Worm (Caenorhabditis elegans) whole organism, midembryonic: ENCODE measurements around the gene agxt-1.

ENCODE experiments used
- T22C8.4 ChIP-seq: fragments of 200-800 bp; sonication (Bioruptor generic); IDR thresholded peaks from 2 replicates; pipeline ENCODE4 v1.3.6; 2022; ENCODE audit warnings: missing genetic modification characterization, missing compliant biosample characterization
- cog-1 ChIP-seq: sonication (generic microtip); optimal IDR thresholded peaks from 2 replicates; lab custom pipeline; 2016; ENCODE audit warnings: missing genetic modification characterization, missing compliant biosample characterization
- flt-1 ChIP-seq: fragments of 200-800 bp; sonication (Bioruptor generic); IDR thresholded peaks from 2 replicates; pipeline ENCODE4 v1.3.6; 2022; ENCODE audit warnings: missing genetic modification characterization, missing compliant biosample characterization
- klf-2 ChIP-seq: fragments of 200-800 bp; sonication (Bioruptor generic); conservative IDR thresholded peaks from 2 replicates; pipeline ENCODE4 v1.3.6; 2022; ENCODE audit warnings: missing genetic modification reagents, missing genetic modification characterization, missing compliant biosample characterization
- med-1 ChIP-seq: sonication (generic microtip); optimal IDR thresholded peaks from 2 replicates; lab custom pipeline; 2017; ENCODE audit warnings: missing genetic modification characterization, mild to moderate bottlenecking, missing compliant biosample characterization, antibody characterized with exemption, missing genetic modification reagents; ENCODE audit not compliant: insufficient read depth
- ref-1 ChIP-seq: fragments of 200-800 bp; sonication (Bioruptor generic); conservative IDR thresholded peaks from 2 replicates; pipeline ENCODE4 v1.3.6; 2022; ENCODE audit warnings: missing genetic modification reagents, missing genetic modification characterization, missing compliant biosample characterization
- tab-1 ChIP-seq: fragments of 200-800 bp; sonication (Bioruptor generic); IDR thresholded peaks from 2 replicates; pipeline ENCODE4 v1.3.6; 2022; ENCODE audit warnings: missing genetic modification characterization, missing compliant biosample characterization
- ztf-23 ChIP-seq: fragments of 200-800 bp; sonication (Bioruptor generic); IDR thresholded peaks from 2 replicates; pipeline ENCODE4 v1.3.6; 2022; ENCODE audit warnings: missing genetic modification reagents, missing genetic modification characterization, missing compliant biosample characterization
- ztf-29 ChIP-seq: fragments of 200-800 bp; sonication (Bioruptor generic); IDR thresholded peaks from 2 replicates; pipeline ENCODE4 v1.3.6; 2022; ENCODE audit warnings: missing genetic modification reagents, missing genetic modification characterization, missing compliant biosample characterization

The agxt-1 gene

ce11 chrII:8845298-8845697 lies at the start of gene agxt-1:
TSS of gene agxt-1 (plus strand) at chrII:8845598.
- TF ChIP-seq flt-1: no peak
- TF ChIP-seq T22C8.4 (GFP tag; lab: Robert Waterston, UW): no peak
- no peak for TF ChIP-seq ztf-29 (GFP tag; lab: Robert Waterston, UW)
- TF ChIP-seq ref-1: no peak
- no peak for TF ChIP-seq tab-1 (GFP tag; lab: Robert Waterston, UW)
- TF ChIP-seq klf-2 (GFP tag; lab: Robert Waterston, UW): no peak

DNA sequence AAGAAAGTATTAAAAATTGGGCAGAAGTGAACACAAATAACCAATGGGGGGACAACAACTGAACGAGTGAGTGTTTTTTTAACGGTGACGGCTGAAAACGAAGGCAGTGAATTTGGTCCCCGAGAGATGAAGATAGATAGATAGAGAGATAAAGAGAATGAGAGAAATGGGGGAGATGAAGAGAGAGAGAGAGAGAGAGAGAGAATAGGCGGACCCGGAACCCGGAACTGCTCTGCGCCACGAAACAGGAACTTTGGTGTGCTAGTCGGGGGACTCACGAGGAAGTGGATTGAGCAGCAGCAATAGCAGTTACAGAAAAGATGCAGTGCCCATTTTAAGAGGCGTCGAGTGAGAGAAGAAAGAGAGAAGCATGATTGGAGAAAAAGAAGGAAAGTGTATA lies 49.0 kb upstream of the agxt-1 start:
- no peak for TF ChIP-seq tab-1 (GFP tag; lab: Robert Waterston, UW)
- TF ChIP-seq klf-2 (GFP tag; lab: Robert Waterston, UW): no peak
- TF ChIP-seq T22C8.4 (GFP tag; lab: Robert Waterston, UW): no peak
- TF ChIP-seq cog-1 (tag; lab: Kevin White, UChicago): no peak
- TF ChIP-seq ztf-29 (GFP tag; lab: Robert Waterston, UW): no peak
- no peak for TF ChIP-seq med-1 (GFP tag; lab: Kevin White, UChicago)
- no peak for TF ChIP-seq flt-1
- TF ChIP-seq ref-1: no peak
- no peak for TF ChIP-seq ztf-23 (GFP tag; lab: Robert Waterston, UW)

DNA sequence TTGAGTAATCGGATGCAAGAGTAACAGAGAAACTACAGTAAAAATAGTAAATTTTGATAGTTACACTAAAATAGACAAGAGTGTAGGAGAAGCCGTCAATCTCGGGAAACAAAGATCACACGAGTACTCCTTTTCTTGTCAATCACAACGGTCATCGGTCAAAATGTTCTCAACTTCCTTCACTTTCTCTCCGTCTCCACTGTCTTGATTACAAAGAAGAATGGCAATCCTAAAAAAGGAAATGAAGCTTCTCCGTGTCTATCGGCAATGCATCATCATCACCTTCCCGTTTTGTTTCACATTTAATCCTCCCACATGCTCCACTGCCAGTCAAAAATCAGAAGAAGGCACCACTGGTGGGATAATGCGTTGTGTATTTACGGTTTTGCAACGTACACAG lies 45.7 kb upstream of the agxt-1 start:
- no peak for TF ChIP-seq T22C8.4 (GFP tag; lab: Robert Waterston, UW)
- TF ChIP-seq ref-1: no peak
- no peak for TF ChIP-seq flt-1
- no peak for TF ChIP-seq tab-1 (GFP tag; lab: Robert Waterston, UW)
- TF ChIP-seq ztf-23 (GFP tag; lab: Robert Waterston, UW): no peak

DNA sequence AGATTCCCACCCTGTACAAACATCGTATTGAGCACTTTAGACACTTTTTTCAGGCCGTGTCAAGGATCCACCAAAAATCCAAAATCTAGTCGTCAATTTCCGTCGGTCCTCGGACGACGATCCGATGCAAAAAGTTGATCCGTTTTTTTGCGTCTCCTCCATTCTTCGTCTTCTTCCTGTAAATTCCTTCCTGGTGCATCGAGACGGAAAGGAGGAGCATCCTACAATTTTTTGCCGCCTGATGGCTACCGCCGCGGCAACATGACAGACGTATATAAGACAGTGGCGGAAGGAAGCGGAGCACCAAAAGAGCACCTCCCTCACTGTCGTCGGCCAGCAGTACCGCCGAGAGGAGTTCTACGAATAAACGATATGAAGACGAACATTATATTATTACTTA lies 44.6 kb upstream of the agxt-1 start, which contains the start of gene appg-2:
TSS of gene appg-2 (plus strand) at position 301 of the 400 bp plus-strand sequence.
- TF ChIP-seq klf-2 (GFP tag; lab: Robert Waterston, UW): no peak
- no peak for TF ChIP-seq cog-1 (tag; lab: Kevin White, UChicago)
- TF ChIP-seq med-1 (GFP tag; lab: Kevin White, UChicago): no peak
- no peak for TF ChIP-seq tab-1 (GFP tag; lab: Robert Waterston, UW)
- no peak for TF ChIP-seq ztf-23 (GFP tag; lab: Robert Waterston, UW)
- no peak for TF ChIP-seq ztf-29 (GFP tag; lab: Robert Waterston, UW)
- no peak for TF ChIP-seq T22C8.4 (GFP tag; lab: Robert Waterston, UW)
- no peak for TF ChIP-seq ref-1
- TF ChIP-seq flt-1: no peak

ce11 chrII:8806921-8807320 lies 38.5 kb upstream of the agxt-1 start, which contains the start of gene pho-13:
TSS of gene pho-13 (minus strand) at chrII:8807021.
- no peak for TF ChIP-seq med-1 (GFP tag; lab: Kevin White, UChicago)
- no peak for TF ChIP-seq T22C8.4 (GFP tag; lab: Robert Waterston, UW)
- TF ChIP-seq flt-1: no peak
- TF ChIP-seq klf-2 (GFP tag; lab: Robert Waterston, UW): no peak
- no peak for TF ChIP-seq ztf-29 (GFP tag; lab: Robert Waterston, UW)
- TF ChIP-seq ref-1: no peak
- no peak for TF ChIP-seq tab-1 (GFP tag; lab: Robert Waterston, UW)
- no peak for TF ChIP-seq cog-1 (tag; lab: Kevin White, UChicago)
- TF ChIP-seq ztf-23 (GFP tag; lab: Robert Waterston, UW): no peak

- TF ChIP-seq tab-1 (GFP tag; lab: Robert Waterston, UW) (no peak), flt-1 (no peak), med-1 (GFP tag; lab: Kevin White, UChicago) (no peak), klf-2 (GFP tag; lab: Robert Waterston, UW) (no peak), cog-1 (tag; lab: Kevin White, UChicago) (no peak)
Observed at ce11 chrII:8808482-8808881, 36.9 kb upstream of the agxt-1 start, which contains the start of gene F07H5.10. TSS of gene F07H5.10 (minus strand) at chrII:8808582.

ce11 chrII:8810679-8811413 lies 34.6 kb upstream of the agxt-1 start, which contains the start of the genes F46C5.9 and rer-1:
TSS of gene F46C5.9 (minus strand) at chrII:8810729.
TSS of gene rer-1 (plus strand) at chrII:8811370.
- TF ChIP-seq med-1 (GFP tag; lab: Kevin White, UChicago) (no peak), tab-1 (GFP tag; lab: Robert Waterston, UW) (no peak), flt-1 (no peak), cog-1 (tag; lab: Kevin White, UChicago) (no peak), ztf-23 (GFP tag; lab: Robert Waterston, UW) (no peak), klf-2 (GFP tag; lab: Robert Waterston, UW) (no peak), ref-1 (no peak), ztf-29 (GFP tag; lab: Robert Waterston, UW) (no peak), T22C8.4 (GFP tag; lab: Robert Waterston, UW) (no peak)

ce11 chrII:8811825-8812224 lies 33.6 kb upstream of the agxt-1 start:
- TF ChIP-seq ztf-23 (GFP tag; lab: Robert Waterston, UW) (no peak), T22C8.4 (GFP tag; lab: Robert Waterston, UW) (no peak), tab-1 (GFP tag; lab: Robert Waterston, UW) (no peak), ref-1 (no peak), ztf-29 (GFP tag; lab: Robert Waterston, UW) (no peak)

ce11 chrII:8812346-8812745 lies 33.1 kb upstream of the agxt-1 start:
- no peak for TF ChIP-seq ref-1
- no peak for TF ChIP-seq med-1 (GFP tag; lab: Kevin White, UChicago)
- no peak for TF ChIP-seq ztf-23 (GFP tag; lab: Robert Waterston, UW)
- TF ChIP-seq klf-2 (GFP tag; lab: Robert Waterston, UW): no peak
- no peak for TF ChIP-seq tab-1 (GFP tag; lab: Robert Waterston, UW)
- no peak for TF ChIP-seq ztf-29 (GFP tag; lab: Robert Waterston, UW)
- TF ChIP-seq cog-1 (tag; lab: Kevin White, UChicago): no peak
- no peak for TF ChIP-seq T22C8.4 (GFP tag; lab: Robert Waterston, UW)
- no peak for TF ChIP-seq flt-1
